Comparison of ENCODE assay signal across 1 worm cellular context in genomic region chrIII:7534648-7535047, ce11.
TF ChIP-seq lines count a peak whose summit lies in the region.

No protein-coding gene starts in this region.

TF ChIP-seq in whole organism, L1 larva, 84 proteins besides CTCF, POLR2A, EP300 and RAD21 (continued from another document):
- TF ChIP-seq alr-1 (tag; optimal IDR thresholded peaks at IDR 0.05; lab: Kevin White, UChicago; ENCODE audit: borderline replicate concordance) (no peak), snpc-4 (tag; optimal IDR thresholded peaks at IDR 0.05; lab: Kevin White, UChicago) (no peak), ceh-8 (GFP tag; optimal IDR thresholded peaks at IDR 0.05; lab: Kevin White, UChicago) (no peak), tbx-2 (tag; optimal IDR thresholded peaks at IDR 0.05; lab: Kevin White, UChicago) (peak; percentile 77), aha-1 (tag; optimal IDR thresholded peaks at IDR 0.05; lab: Kevin White, UChicago) (no peak), blmp-1 (tag; optimal IDR thresholded peaks at IDR 0.05; lab: Kevin White, UChicago) (peak; percentile 89), C34B4.2 (tag; optimal IDR thresholded peaks at IDR 0.05; lab: Kevin White, UChicago) (no peak), zip-4 (GFP tag; optimal IDR thresholded peaks at IDR 0.05; lab: Kevin White, UChicago) (no peak), swsn-7 (tag; optimal IDR thresholded peaks at IDR 0.05; lab: Kevin White, UChicago) (peak; percentile 31)
